Worm (Caenorhabditis elegans): ENCODE measurements around the gene B0507.9.

ce11 chrV:8758618-8759017, 7.2 kb downstream of the B0507.9 start, which contains the start of gene B0507.7:
- no peak for TF ChIP-seq B0261.1 (tag; optimal IDR thresholded peaks at IDR 0.05)
- no peak for TF ChIP-seq him-1 (tag; optimal IDR thresholded peaks at IDR 0.05)
- TF ChIP-seq unc-130 (GFP tag; optimal IDR thresholded peaks at IDR 0.05), result no peak
- TF ChIP-seq hlh-12 (tag; optimal IDR thresholded peaks at IDR 0.05), result no peak
- no peak for TF ChIP-seq nhr-27 (tag; optimal IDR thresholded peaks at IDR 0.05)
- TF ChIP-seq ama-1 (optimal IDR thresholded peaks at IDR 0.05), result no peak
- no peak for TF ChIP-seq ama-1 (GFP tag; optimal IDR thresholded peaks at IDR 0.05)
- TF ChIP-seq lin-40 (tag; optimal IDR thresholded peaks at IDR 0.05), result no peak
- TF ChIP-seq akir-1 (GFP tag; optimal IDR thresholded peaks at IDR 0.05), result no peak
- no peak for TF ChIP-seq unc-62 (GFP tag; optimal IDR thresholded peaks at IDR 0.05)
- no peak for TF ChIP-seq T26A5.8 (tag; optimal IDR thresholded peaks at IDR 0.05)
- TF ChIP-seq pha-4 (tag; optimal IDR thresholded peaks at IDR 0.05), result no peak
- TF ChIP-seq let-526 (GFP tag; IDR thresholded peaks at IDR 0.05), result no peak
- TF ChIP-seq B0336.3 (GFP tag; IDR thresholded peaks at IDR 0.05), result no peak
- TF ChIP-seq nhr-90 (tag; optimal IDR thresholded peaks at IDR 0.05), result no peak
